Fruit fly (Drosophila melanogaster): ENCODE results near the gene CG31156.

CG31156 gene

DNA sequence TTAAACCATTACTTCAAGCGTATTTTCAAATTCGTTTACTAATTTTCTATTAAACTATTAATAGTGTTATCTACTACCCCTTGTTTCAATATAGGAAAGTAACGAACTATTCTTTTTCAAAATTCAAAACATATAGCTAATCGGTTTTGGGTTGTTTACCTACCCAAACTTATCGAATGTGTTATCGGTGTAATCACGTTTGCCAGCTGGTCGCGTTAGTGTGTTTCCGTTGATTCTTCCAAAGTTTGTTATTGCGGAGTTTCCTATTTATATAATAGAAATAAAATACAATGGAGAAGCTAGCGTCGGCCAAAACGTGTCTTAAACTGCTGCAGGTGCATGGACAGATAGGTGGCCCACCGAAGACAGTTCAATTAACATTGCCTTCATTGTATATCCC lies 4.8 kb upstream of the CG31156 start, which contains the start of gene mRpL45 (continued):
- no peak for TF ChIP-seq CG2678 (tag; optimal IDR thresholded peaks at IDR 0.05)
- TF ChIP-seq row (GFP tag; IDR thresholded peaks at IDR 0.05), result no peak
- no peak for TF ChIP-seq GATAe (GFP tag; conservative IDR thresholded peaks at IDR 0.05)
- no peak for TF ChIP-seq Fer3 (tag; optimal IDR thresholded peaks at IDR 0.05)
- TF ChIP-seq D19B (GFP tag; optimal IDR thresholded peaks at IDR 0.05), result no peak
- TF ChIP-seq kay (GFP tag; optimal IDR thresholded peaks at IDR 0.05), result no peak
- no peak for TF ChIP-seq ind (GFP tag; optimal IDR thresholded peaks at IDR 0.05)
- TF ChIP-seq Ssrp (tag; optimal IDR thresholded peaks at IDR 0.05), result no peak
- no peak for TF ChIP-seq CG6813 (GFP tag; optimal IDR thresholded peaks at IDR 0.05)
- TF ChIP-seq onecut (GFP tag; IDR thresholded peaks at IDR 0.05), result no peak
- TF ChIP-seq Gsc (GFP tag; IDR thresholded peaks at IDR 0.05), result no peak
- TF ChIP-seq CG14965 (GFP tag; optimal IDR thresholded peaks at IDR 0.05; ENCODE audit: borderline replicate concordance), result no peak
- TF ChIP-seq wor (GFP tag; IDR thresholded peaks at IDR 0.05), result no peak
- no peak for TF ChIP-seq CG3065 (GFP tag; optimal IDR thresholded peaks at IDR 0.05)
- TF ChIP-seq dmrt99B (tag; optimal IDR thresholded peaks at IDR 0.05), result no peak
- no peak for TF ChIP-seq CG10565 (GFP tag; optimal IDR thresholded peaks at IDR 0.05)
- TF ChIP-seq Myb (GFP tag; optimal IDR thresholded peaks at IDR 0.05), result peak; percentile 85
- no peak for TF ChIP-seq corto (GFP tag; optimal IDR thresholded peaks at IDR 0.05)
- TF ChIP-seq fd64A (GFP tag; optimal IDR thresholded peaks at IDR 0.05), result no peak
- TF ChIP-seq CG3281 (GFP tag; optimal IDR thresholded peaks at IDR 0.05), result no peak
- no peak for TF ChIP-seq gce (GFP tag; IDR thresholded peaks at IDR 0.05)
- TF ChIP-seq z (GFP tag; IDR thresholded peaks at IDR 0.05), result no peak
- peak; percentile 65 for TF ChIP-seq CG3995 (GFP tag; optimal IDR thresholded peaks at IDR 0.05)
- no peak for TF ChIP-seq mam (GFP tag; optimal IDR thresholded peaks at IDR 0.05)
- TF ChIP-seq bab2 (GFP tag; optimal IDR thresholded peaks at IDR 0.05), result no peak
- 0 out of 3 replicates have a peak, but pooled peaks have one; percentile 37 for TF ChIP-seq zen2 (GFP tag; IDR thresholded peaks at IDR 0.05; ENCODE audit: partially characterized antibody)
- TF ChIP-seq CG12236 (GFP tag; optimal IDR thresholded peaks at IDR 0.05), result no peak
- TF ChIP-seq knrl (GFP tag; IDR thresholded peaks at IDR 0.05; ENCODE audit: partially characterized antibody), result no peak
- no peak for TF ChIP-seq CG17829 (tag; optimal IDR thresholded peaks at IDR 0.05)
- TF ChIP-seq gsb (GFP tag; IDR thresholded peaks at IDR 0.05), result no peak
- TF ChIP-seq CG14710 (tag; optimal IDR thresholded peaks at IDR 0.05), result peak; percentile 9
- no peak for TF ChIP-seq insv (GFP tag; optimal IDR thresholded peaks at IDR 0.05)
- TF ChIP-seq crol (GFP tag; IDR thresholded peaks at IDR 0.05), result no peak
- no peak for TF ChIP-seq Kr (GFP tag; optimal IDR thresholded peaks at IDR 0.05)
- no peak for TF ChIP-seq CG2202 (tag; optimal IDR thresholded peaks at IDR 0.05)
- TF ChIP-seq CG8944 (GFP tag; optimal IDR thresholded peaks at IDR 0.05), result no peak
- peak; percentile 70 for TF ChIP-seq CG13287 (GFP tag; IDR thresholded peaks at IDR 0.05; ENCODE audit: partially characterized antibody)
- TF ChIP-seq bigmax (GFP tag; optimal IDR thresholded peaks at IDR 0.05), result peak; percentile 9
- TF ChIP-seq NC2β (GFP tag; optimal IDR thresholded peaks at IDR 0.05), result no peak
- peak; percentile 23; the same call in 1 of the 3 replicates for TF ChIP-seq CG16813 (GFP tag; IDR thresholded peaks at IDR 0.05; ENCODE audit: partially characterized antibody)
- TF ChIP-seq E2f1 (GFP tag; IDR thresholded peaks at IDR 0.05), result no peak
- TF ChIP-seq CG10267 (tag; optimal IDR thresholded peaks at IDR 0.05), result no peak
- TF ChIP-seq emc (GFP tag; optimal IDR thresholded peaks at IDR 0.05), result no peak
- TF ChIP-seq sug (tag; optimal IDR thresholded peaks at IDR 0.05), result no peak
- TF ChIP-seq bbx (GFP tag; IDR thresholded peaks at IDR 0.05; ENCODE audit: partially characterized antibody), result peak; percentile 55
- TF ChIP-seq Dfd (GFP tag; optimal IDR thresholded peaks at IDR 0.05), result no peak
- no peak for TF ChIP-seq wdn (GFP tag; IDR thresholded peaks at IDR 0.05)
- TF ChIP-seq CG4424 (GFP tag; optimal IDR thresholded peaks at IDR 0.05), result no peak
- TF ChIP-seq CHES-1-like (GFP tag; optimal IDR thresholded peaks at IDR 0.05), result no peak
- no peak for TF ChIP-seq CG7786 (GFP tag; optimal IDR thresholded peaks at IDR 0.05)
- TF ChIP-seq CG6765 (GFP tag; optimal IDR thresholded peaks at IDR 0.05), result no peak
- no peak for TF ChIP-seq CG17612 (GFP tag; IDR thresholded peaks at IDR 0.05)
